Worm (Caenorhabditis elegans) whole organism, L2 larva: ENCODE measurements around the gene droe-4.

Source experiments
- ama-1 ChIP-seq: fragments of 150-350 bp; optimal IDR thresholded peaks from 2 replicates; lab custom pipeline; 2018; ENCODE audit warnings: inconsistent platforms
- lin-11 ChIP-seq: fragments of 150-350 bp; sonication (generic microtip); optimal IDR thresholded peaks from 2 replicates; lab custom pipeline; 2014; ENCODE audit warnings: missing biosample characterization, missing genetic modification characterization, inconsistent platforms, mixed read lengths
- mbf-1 ChIP-seq: sonication (generic microtip); optimal IDR thresholded peaks from 2 replicates; lab custom pipeline; 2017; ENCODE audit warnings: missing biosample characterization, missing genetic modification characterization
- nhr-237 ChIP-seq: fragments of 150-350 bp; optimal IDR thresholded peaks from 2 replicates; lab custom pipeline; 2014; ENCODE audit warnings: missing biosample characterization, missing genetic modification characterization
- zag-1 ChIP-seq: fragments of 150-350 bp; optimal IDR thresholded peaks from 2 replicates; lab custom pipeline; 2014; ENCODE audit warnings: missing biosample characterization, missing genetic modification characterization
- ztf-4 ChIP-seq: fragments of 150-350 bp; optimal IDR thresholded peaks from 2 replicates; lab custom pipeline; 2014; ENCODE audit warnings: missing biosample characterization, missing genetic modification characterization

- TF ChIP-seq mbf-1 (tag; lab: Kevin White, UChicago) = no peak
- TF ChIP-seq ztf-4 (tag; lab: Kevin White, UChicago) = no peak
- TF ChIP-seq ama-1 = peak; percentile 89
- TF ChIP-seq nhr-237 = no peak
- no peak for TF ChIP-seq lin-11
- no peak for TF ChIP-seq zag-1 (tag; lab: Kevin White, UChicago)
These were observed 35.8 kb downstream of the droe-4 start for ce11 chrV:14028256-14028743.
